Fruit fly (Drosophila melanogaster) whole organism, embryonic: ENCODE results near the gene MtnD.

Source experiments
- Asciz ChIP-seq: fragments of 200-800 bp; sonication (Bioruptor generic); optimal IDR thresholded peaks from 2 replicates; lab custom pipeline; 2017; ENCODE audit warnings: missing biosample characterization, mild to moderate bottlenecking, missing genetic modification characterization, missing genetic modification reagents
- Awh ChIP-seq: fragments of 200-800 bp; sonication (Bioruptor generic); IDR thresholded peaks from 2 replicates; pipeline ENCODE4, ENCODE4 v1.3.6; 2022; ENCODE audit warnings: missing biosample characterization, missing genetic modification characterization
- CG12769 ChIP-seq: fragments of 200-800 bp; sonication (Bioruptor generic); optimal IDR thresholded peaks from 2 replicates; lab custom pipeline; 2019; ENCODE audit warnings: missing biosample characterization, mild to moderate bottlenecking, missing genetic modification characterization, moderate library complexity
- CG13287 ChIP-seq: fragments of 200-800 bp; sonication (Bioruptor generic); IDR thresholded peaks from 2 replicates; pipeline ENCODE4 v1.3.6; 2022; ENCODE audit warnings: missing biosample characterization, missing genetic modification characterization; ENCODE audit not compliant: partially characterized antibody
- CG2116 ChIP-seq: fragments of 200-800 bp; sonication (Bioruptor generic); optimal IDR thresholded peaks from 3 replicates; lab custom pipeline; 2018; ENCODE audit warnings: missing biosample characterization, mild to moderate bottlenecking, missing genetic modification characterization
- CG2712 ChIP-seq: fragments of 200-800 bp; optimal IDR thresholded peaks from 3 replicates; lab custom pipeline; 2019; ENCODE audit warnings: missing biosample characterization, mild to moderate bottlenecking, missing genetic modification characterization, moderate library complexity
- CG2889 ChIP-seq: fragments of 200-800 bp; sonication (Bioruptor generic); IDR thresholded peaks from 3 replicates; pipeline ENCODE4 v1.3.6; 2022; ENCODE audit warnings: missing biosample characterization, missing genetic modification characterization
- CG32532 ChIP-seq: fragments of 200-800 bp; sonication (Bioruptor generic); IDR thresholded peaks from 2 replicates; pipeline ENCODE4 v1.3.6; 2022; ENCODE audit warnings: missing biosample characterization, missing genetic modification characterization
- CG6272 ChIP-seq: fragments of 200-800 bp; sonication (Bioruptor generic); IDR thresholded peaks from 2 replicates; pipeline ENCODE4 v1.3.6; 2022; ENCODE audit warnings: missing biosample characterization, missing genetic modification characterization
- CG6765 ChIP-seq: fragments of 200-800 bp; sonication (Bioruptor generic); optimal IDR thresholded peaks from 3 replicates; lab custom pipeline; 2017; ENCODE audit warnings: missing biosample characterization, mild to moderate bottlenecking, missing genetic modification characterization
- CG6813 ChIP-seq: fragments of 200-800 bp; sonication (Bioruptor generic); optimal IDR thresholded peaks from 2 replicates; lab custom pipeline; 2017; ENCODE audit warnings: missing biosample characterization, missing genetic modification characterization, mild to moderate bottlenecking, moderate library complexity, missing genetic modification reagents
- CG8290 ChIP-seq, 3 experiments: fragments of 200-800 bp; sonication (Bioruptor generic); optimal IDR thresholded peaks; 2 replicates each; lab custom pipeline; 2016 to 2019; ENCODE audit warnings: missing biosample characterization in 3 of 3, missing genetic modification characterization in 3 of 3, mild to moderate bottlenecking in 2 of 3, moderate library complexity in 1 of 3
- CG9215 ChIP-seq: fragments of 200-800 bp; sonication (Bioruptor generic); IDR thresholded peaks from 2 replicates; pipeline ENCODE4 v1.3.6; 2022; ENCODE audit warnings: missing biosample characterization, missing genetic modification characterization
- CG9727 ChIP-seq: fragments of 200-800 bp; sonication (Bioruptor generic); optimal IDR thresholded peaks from 3 replicates; lab custom pipeline; 2017; ENCODE audit warnings: missing biosample characterization, mild to moderate bottlenecking, missing genetic modification characterization
- CG9932 ChIP-seq: fragments of 200-800 bp; sonication (Bioruptor generic); IDR thresholded peaks from 2 replicates; pipeline ENCODE4 v1.3.6; 2022; ENCODE audit warnings: missing biosample characterization, missing genetic modification characterization
- CrebB ChIP-seq: fragments of 200-800 bp; sonication (Bioruptor generic); optimal IDR thresholded peaks from 3 replicates; lab custom pipeline; 2018; ENCODE audit warnings: missing biosample characterization, mild to moderate bottlenecking, missing genetic modification characterization
- Deaf1 ChIP-seq: fragments of 200-800 bp; optimal IDR thresholded peaks from 3 replicates; lab custom pipeline; 2019; ENCODE audit warnings: missing biosample characterization, mild to moderate bottlenecking, missing genetic modification characterization, moderate library complexity
- Dek ChIP-seq: fragments of 200-800 bp; sonication (Bioruptor generic); optimal IDR thresholded peaks from 3 replicates; lab custom pipeline; 2019; ENCODE audit warnings: missing biosample characterization, mild to moderate bottlenecking, missing genetic modification characterization, moderate library complexity
- Doc2 ChIP-seq: fragments of 200-800 bp; sonication (Bioruptor generic); IDR thresholded peaks from 2 replicates; pipeline ENCODE4 v1.3.6; 2022; ENCODE audit warnings: missing biosample characterization, missing genetic modification characterization
- ERR ChIP-seq: fragments of 200-800 bp; sonication (Bioruptor generic); optimal IDR thresholded peaks from 2 replicates; lab custom pipeline; 2016; ENCODE audit warnings: missing biosample characterization, missing genetic modification characterization
- Hey ChIP-seq: fragments of 200-800 bp; sonication (Bioruptor generic); optimal IDR thresholded peaks from 3 replicates; lab custom pipeline; 2018; ENCODE audit warnings: missing biosample characterization, mild to moderate bottlenecking, missing genetic modification characterization
- MESR4 ChIP-seq: fragments of 200-800 bp; sonication (Bioruptor generic); optimal IDR thresholded peaks from 2 replicates; lab custom pipeline; 2018; ENCODE audit warnings: missing biosample characterization, mild to moderate bottlenecking, missing genetic modification characterization, moderate library complexity
- Max ChIP-seq: fragments of 200-800 bp; sonication (Bioruptor generic); optimal IDR thresholded peaks from 2 replicates; lab custom pipeline; 2016; ENCODE audit warnings: missing biosample characterization, mild to moderate bottlenecking, missing genetic modification characterization
- Med ChIP-seq: fragments of 200-800 bp; sonication (Bioruptor generic); peaks from one replicate; lab custom pipeline; 2016; ENCODE audit warnings: missing biosample characterization, missing genetic modification characterization, mild to moderate bottlenecking, inconsistent platforms, moderate library complexity
- Optix ChIP-seq: fragments of 200-800 bp; sonication (Bioruptor generic); IDR thresholded peaks from 3 replicates; pipeline ENCODE4 v1.3.6; 2022; ENCODE audit warnings: missing biosample characterization, missing genetic modification characterization
- Six4 ChIP-seq: fragments of 200-800 bp; sonication (Bioruptor generic); optimal IDR thresholded peaks from 2 replicates; lab custom pipeline; 2016; ENCODE audit warnings: missing biosample characterization, missing genetic modification characterization
- Trl ChIP-seq, 3 experiments: fragments of >200 bp in 2 of 3; fragments of 200-800 bp in 1 of 3; sonication (Bioruptor generic) in 1 of 3; optimal IDR thresholded peaks; 2 replicates in 1 of 3; 3 replicates in 2 of 3; lab custom pipeline; 2016 to 2017; ENCODE audit warnings: missing biosample characterization in 1 of 3, missing genetic modification characterization in 1 of 3
- bigmax ChIP-seq: fragments of 200-800 bp; sonication (Bioruptor generic); optimal IDR thresholded peaks from 2 replicates; lab custom pipeline; 2018; ENCODE audit warnings: missing biosample characterization, mild to moderate bottlenecking, missing genetic modification characterization
- caup ChIP-seq: fragments of 200-800 bp; sonication (Bioruptor generic); optimal IDR thresholded peaks from 3 replicates; lab custom pipeline; 2017; ENCODE audit warnings: missing biosample characterization, mild to moderate bottlenecking, missing genetic modification characterization, moderate library complexity; ENCODE audit not compliant: severe bottlenecking
- chinmo ChIP-seq: fragments of 200-800 bp; sonication (Bioruptor generic); IDR thresholded peaks from 4 replicates; pipeline ENCODE4 v1.3.6; 2022; ENCODE audit warnings: missing biosample characterization, missing genetic modification characterization; ENCODE audit not compliant: partially characterized antibody
- ci ChIP-seq: fragments of 200-800 bp; sonication (Bioruptor generic); IDR thresholded peaks from 3 replicates; pipeline ENCODE4 v1.3.6; 2022; ENCODE audit warnings: missing biosample characterization, missing genetic modification characterization
- grau ChIP-seq: fragments of 200-800 bp; optimal IDR thresholded peaks from 3 replicates; lab custom pipeline; 2019; ENCODE audit warnings: missing biosample characterization, mild to moderate bottlenecking, missing genetic modification characterization, moderate library complexity
- gsb ChIP-seq: fragments of 200-800 bp; sonication (Bioruptor generic); IDR thresholded peaks from 2 replicates; pipeline ENCODE4 v1.3.6; 2022; ENCODE audit warnings: missing biosample characterization, missing genetic modification characterization
- her ChIP-seq: fragments of 200-800 bp; sonication (Bioruptor generic); optimal IDR thresholded peaks from 2 replicates; lab custom pipeline; 2016; ENCODE audit warnings: missing biosample characterization, missing genetic modification characterization
- hkb ChIP-seq, 2 experiments: fragments of 200-800 bp in 1 of 2; fragments of >200 bp in 1 of 2; sonication (Bioruptor generic) in 1 of 2; IDR thresholded peaks in 1 of 2; optimal IDR thresholded peaks in 1 of 2; 2 replicates each; pipeline versions ENCODE4 v1.3.6 to Lab custom; 2017 to 2022; ENCODE audit warnings: missing biosample characterization in 1 of 2, missing genetic modification characterization in 1 of 2
- insv ChIP-seq, 2 experiments: fragments of 200-800 bp; sonication (Bioruptor generic); optimal IDR thresholded peaks; 3 replicates each; lab custom pipeline; 2016 to 2018; ENCODE audit warnings: missing biosample characterization in 2 of 2, missing genetic modification characterization in 2 of 2
- lilli ChIP-seq: fragments of 200-800 bp; sonication (Bioruptor generic); optimal IDR thresholded peaks from 3 replicates; lab custom pipeline; 2016; ENCODE audit warnings: missing biosample characterization, missing genetic modification characterization
- maf-S ChIP-seq: fragments of 200-800 bp; sonication (Bioruptor generic); optimal IDR thresholded peaks from 2 replicates; lab custom pipeline; 2016; ENCODE audit warnings: missing biosample characterization, missing genetic modification characterization
- nom ChIP-seq: fragments of 200-800 bp; sonication (Bioruptor generic); optimal IDR thresholded peaks from 2 replicates; lab custom pipeline; 2017; ENCODE audit warnings: missing biosample characterization, missing genetic modification characterization, mild to moderate bottlenecking, moderate library complexity, missing genetic modification reagents
- pho ChIP-seq: fragments of 200-800 bp; sonication (Bioruptor generic); optimal IDR thresholded peaks from 2 replicates; lab custom pipeline; 2016; ENCODE audit warnings: missing biosample characterization, missing genetic modification characterization
- pros ChIP-seq: fragments of 200-800 bp; sonication (Bioruptor generic); optimal IDR thresholded peaks from 3 replicates; lab custom pipeline; 2019; ENCODE audit warnings: missing biosample characterization, mild to moderate bottlenecking, missing genetic modification characterization, moderate library complexity
- rib ChIP-seq: fragments of 200-800 bp; sonication (Bioruptor generic); IDR thresholded peaks from 2 replicates; pipeline ENCODE4 v1.3.6; 2022; ENCODE audit warnings: missing biosample characterization, missing genetic modification characterization
- scrt ChIP-seq: fragments of 200-800 bp; sonication (Bioruptor generic); optimal IDR thresholded peaks from 2 replicates; lab custom pipeline; 2018; ENCODE audit warnings: missing biosample characterization, mild to moderate bottlenecking, missing genetic modification characterization, moderate library complexity
- sd ChIP-seq: fragments of 200-800 bp; sonication (Bioruptor generic); optimal IDR thresholded peaks from 3 replicates; lab custom pipeline; 2018; ENCODE audit warnings: missing biosample characterization, mild to moderate bottlenecking, missing genetic modification characterization, moderate library complexity
- ssp ChIP-seq: fragments of 200-800 bp; sonication (Bioruptor generic); IDR thresholded peaks from 2 replicates; pipeline ENCODE4 v1.3.6; 2022; ENCODE audit warnings: missing biosample characterization, missing genetic modification characterization
- sug ChIP-seq: fragments of 200-800 bp; optimal IDR thresholded peaks from 2 replicates; lab custom pipeline; 2019; ENCODE audit warnings: missing biosample characterization, mild to moderate bottlenecking, missing genetic modification characterization, moderate library complexity
- unc-4 ChIP-seq: fragments of 200-800 bp; sonication (Bioruptor generic); IDR thresholded peaks from 2 replicates; pipeline ENCODE4 v1.3.6; 2022; ENCODE audit warnings: missing biosample characterization, missing genetic modification characterization; ENCODE audit not compliant: partially characterized antibody
- unpg ChIP-seq: fragments of 200-800 bp; sonication (Bioruptor generic); optimal IDR thresholded peaks from 3 replicates; lab custom pipeline; 2018; ENCODE audit warnings: missing biosample characterization, mild to moderate bottlenecking, missing genetic modification characterization, moderate library complexity

The MtnD gene

dm6 chr3R:20574535-20574980 lies 39.8 kb downstream of the MtnD start (continued):
- TF ChIP-seq Deaf1 (peak; percentile 53), sug (tag; lab: Kevin White, UChicago) (peak; percentile 90), CG6813 (GFP tag; lab: Kevin White, UChicago) (no peak), bigmax (peak; percentile 56), CG2116 (GFP tag; lab: Kevin White, UChicago) (peak; percentile 2), CG6765 (GFP tag; lab: Kevin White, UChicago) (peak; percentile 43), Doc2 (GFP tag; lab: Robert Waterston, UW) (no peak), CG9727 (GFP tag; lab: Kevin White, UChicago) (peak; percentile 17), MESR4 (GFP tag; lab: Kevin White, UChicago) (peak; percentile 58), ci (GFP tag; lab: Robert Waterston, UW) (peak; percentile 59; the same call in 1 of the 3 replicates), scrt (GFP tag; lab: Kevin White, UChicago) (peak; percentile 5), Max (peak; percentile 58), unc-4 (GFP tag; lab: Robert Waterston, UW) (0 out of 2 replicates have a peak, but pooled peaks have one; percentile 38), CG32532 (peak; percentile 52; the same call in 1 of the 2 replicates), CG2889 (GFP tag; lab: Robert Waterston, UW) (no peak), CG6272 (GFP tag; lab: Robert Waterston, UW) (no peak), lilli (GFP tag; lab: Kevin White, UChicago) (peak; percentile 73), chinmo (GFP tag; lab: Robert Waterston, UW) (peak; percentile 72; the same call in 3 of the 4 replicates), CG13287 (peak; percentile 31; the same call in 1 of the 2 replicates), ssp (GFP tag; lab: Robert Waterston, UW) (no peak), unpg (peak; percentile 2), Med (GFP tag; lab: Kevin White, UChicago) (peak; percentile 92), CG12769 (tag; lab: Kevin White, UChicago) (peak; percentile 68), CG8290 (GFP tag; optimal IDR thresholded peaks at IDR 0.05; lab: Kevin White, UChicago) (no peak), CG8290 (tag; optimal IDR thresholded peaks at IDR 0.05; lab: Kevin White, UChicago) (peak in 1 of 2 experiments; percentile 62), sd (peak; percentile 61), maf-S (peak; percentile 22), grau (tag; lab: Kevin White, UChicago) (peak; percentile 88), CG9932 (peak; percentile 34; the same call in 1 of the 2 replicates), ERR (GFP tag; lab: Kevin White, UChicago) (no peak), Asciz (GFP tag; lab: Kevin White, UChicago) (no peak), CG9215 (GFP tag; lab: Robert Waterston, UW) (no peak), Dek (peak; percentile 14), insv (GFP tag; optimal IDR thresholded peaks at IDR 0.05; lab: Kevin White, UChicago) (peak in 1 of 2 experiments; percentile 18), caup (GFP tag; lab: Kevin White, UChicago) (peak; percentile 42), gsb (0 out of 2 replicates have a peak, but pooled peaks have one; percentile 8), nom (GFP tag; lab: Kevin White, UChicago) (no peak), Hey (tag; lab: Kevin White, UChicago) (peak; percentile 90), hkb (optimal IDR thresholded peaks at IDR 0.05; lab: Kevin White, UChicago) (no peak), hkb (GFP tag; IDR thresholded peaks at IDR 0.05; lab: Robert Waterston, UW) (no peak), rib (GFP tag; lab: Robert Waterston, UW) (peak; percentile 47; the same call in 1 of the 2 replicates), pho (GFP tag; lab: Kevin White, UChicago) (peak; percentile 9), CrebB (tag; lab: Kevin White, UChicago) (peak; percentile 52), Six4 (GFP tag; lab: Kevin White, UChicago) (no peak), Trl (optimal IDR thresholded peaks at IDR 0.05; lab: Kevin White, UChicago) (peak in 1 of 2 experiments; percentile 61), Trl (GFP tag; optimal IDR thresholded peaks at IDR 0.05; lab: Kevin White, UChicago) (no peak), pros (GFP tag; lab: Kevin White, UChicago) (no peak), Awh (GFP tag; lab: Robert Waterston, UW) (peak; percentile 67; the same call in 1 of the 2 replicates), Optix (GFP tag; lab: Robert Waterston, UW) (peak; percentile 16; the same call in 1 of the 3 replicates), her (GFP tag; lab: Kevin White, UChicago) (peak; percentile 57), CG2712 (peak; percentile 4)
